Fruit fly (Drosophila melanogaster) Kc167 (cell line): ENCODE data around the gene CG15923.

Experiments
- psq ChIP-seq: fragments of >200 bp; optimal IDR thresholded peaks from 2 replicates; lab custom pipeline; 2017; ENCODE audit warnings: missing external identifiers
- ttk ChIP-seq: sonication (Bioruptor generic); optimal IDR thresholded peaks from 2 replicates; lab custom pipeline; 2017; ENCODE audit warnings: missing external identifiers

DNA sequence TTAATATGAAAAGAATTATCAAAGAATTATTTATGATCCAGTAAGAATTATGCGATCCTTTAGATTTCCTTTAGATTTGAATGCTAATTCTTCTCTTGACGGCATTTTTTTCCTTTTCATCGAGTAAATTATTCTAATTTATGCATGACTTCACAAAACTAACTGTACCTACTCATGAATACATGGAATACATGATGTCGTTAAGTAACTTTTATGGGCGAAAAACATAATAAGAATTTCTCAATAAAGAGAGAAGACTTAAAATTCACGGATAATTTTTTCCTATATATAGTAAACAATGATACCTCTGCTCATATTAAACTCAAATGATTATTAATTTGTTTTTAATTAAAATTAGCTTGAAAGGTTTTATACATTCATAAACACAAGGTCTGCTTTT is 20.8 kb downstream of the CG15923 start:
- TF ChIP-seq psq (lab: Kevin White, UChicago): no peak
- TF ChIP-seq ttk (lab: Kevin White, UChicago): no peak
